Fruit fly (Drosophila melanogaster) whole organism, pupa: ENCODE data around the gene SdhD.

ENCODE experiments used
- CG10348 ChIP-seq: fragments of 200-800 bp; sonication (Bioruptor generic); IDR thresholded peaks from 2 replicates; pipeline ENCODE4 v1.3.6; 2022; ENCODE audit warnings: missing biosample characterization, missing genetic modification characterization
- CG12605 ChIP-seq: fragments of 200-800 bp; sonication (Bioruptor generic); IDR thresholded peaks from 2 replicates; pipeline ENCODE4 v1.3.6; 2022; ENCODE audit warnings: missing biosample characterization, missing genetic modification characterization
- CG14655 ChIP-seq: fragments of 200-800 bp; sonication (Bioruptor generic); optimal IDR thresholded peaks from 3 replicates; lab custom pipeline; 2017; ENCODE audit warnings: mild to moderate bottlenecking, missing biosample characterization, missing genetic modification reagents, missing genetic modification characterization
- CG17806 ChIP-seq: fragments of 200-800 bp; sonication (Bioruptor generic); optimal IDR thresholded peaks from 2 replicates; lab custom pipeline; 2018; ENCODE audit warnings: missing biosample characterization, mild to moderate bottlenecking, missing genetic modification characterization, moderate library complexity
- CG32121 ChIP-seq: fragments of 200-800 bp; sonication (Bioruptor generic); IDR thresholded peaks from 2 replicates; pipeline ENCODE4 v1.3.6; 2022; ENCODE audit warnings: missing biosample characterization, missing genetic modification characterization
- CG4496 ChIP-seq: fragments of 200-800 bp; sonication (Bioruptor generic); IDR thresholded peaks from 3 replicates; pipeline ENCODE4 v1.3.6; 2022; ENCODE audit warnings: missing biosample characterization, missing genetic modification characterization
- CG8159 ChIP-seq: fragments of 200-800 bp; sonication (Bioruptor generic); optimal IDR thresholded peaks from 3 replicates; lab custom pipeline; 2018; ENCODE audit warnings: missing biosample characterization, mild to moderate bottlenecking, missing genetic modification characterization, moderate library complexity
- CG8301 ChIP-seq: fragments of 200-800 bp; sonication (Bioruptor generic); optimal IDR thresholded peaks from 2 replicates; lab custom pipeline; 2018; ENCODE audit warnings: missing biosample characterization, mild to moderate bottlenecking, missing genetic modification characterization
- CG9948 ChIP-seq: fragments of 200-800 bp; sonication (Bioruptor generic); optimal IDR thresholded peaks from 2 replicates; lab custom pipeline; 2018; ENCODE audit warnings: missing biosample characterization, mild to moderate bottlenecking, missing genetic modification characterization, moderate library complexity
- EcR ChIP-seq: fragments of 200-800 bp; sonication (Bioruptor generic); optimal IDR thresholded peaks from 3 replicates; lab custom pipeline; 2019; ENCODE audit warnings: missing biosample characterization, missing genetic modification characterization, mild to moderate bottlenecking, moderate library complexity, missing genetic modification reagents
- Ets98B ChIP-seq: fragments of 200-800 bp; sonication (Bioruptor generic); IDR thresholded peaks from 2 replicates; pipeline ENCODE4 v1.3.6; 2022; ENCODE audit warnings: missing biosample characterization, missing genetic modification characterization
- Pif1B ChIP-seq: fragments of 200-800 bp; sonication (Bioruptor generic); optimal IDR thresholded peaks from 3 replicates; lab custom pipeline; 2016; ENCODE audit warnings: missing biosample characterization, missing genetic modification characterization
- Snoo ChIP-seq: fragments of 200-800 bp; sonication (Bioruptor generic); optimal IDR thresholded peaks from 3 replicates; lab custom pipeline; 2017; ENCODE audit warnings: missing biosample characterization, mild to moderate bottlenecking, missing genetic modification characterization, inconsistent platforms
- fd96Ca ChIP-seq: fragments of 200-800 bp; sonication (Bioruptor generic); IDR thresholded peaks from 3 replicates; pipeline ENCODE4 v1.3.6; 2022; ENCODE audit warnings: missing biosample characterization, missing genetic modification characterization
- gl ChIP-seq: fragments of 200-800 bp; sonication (Bioruptor generic); optimal IDR thresholded peaks from 2 replicates; lab custom pipeline; 2018; ENCODE audit warnings: missing biosample characterization, mild to moderate bottlenecking, missing genetic modification characterization
- rn ChIP-seq: fragments of 200-800 bp; sonication (Bioruptor generic); IDR thresholded peaks from 2 replicates; pipeline ENCODE4 v1.3.6; 2022; ENCODE audit warnings: missing biosample characterization, missing genetic modification characterization

Gene SdhD

dm6 chr3R:23709508-23710208 lies 50.7 kb downstream of the SdhD start, which contains the start of gene CG10301:
CG10301 (plus strand) TSS chr3R:23710158.
- TF ChIP-seq Snoo (tag; lab: Kevin White, UChicago) (no peak), CG12605 (GFP tag; lab: Robert Waterston, UW) (no peak), CG17806 (tag; lab: Kevin White, UChicago) (no peak), CG14655 (GFP tag; lab: Kevin White, UChicago) (no peak), gl (no peak), EcR (GFP tag; lab: Kevin White, UChicago) (no peak), fd96Ca (GFP tag; lab: Robert Waterston, UW) (no peak), CG32121 (no peak), Pif1B (GFP tag; lab: Kevin White, UChicago) (no peak), CG4496 (GFP tag; lab: Robert Waterston, UW) (no peak), CG10348 (no peak), CG8301 (no peak), CG8159 (no peak), CG9948 (tag; lab: Kevin White, UChicago) (no peak), Ets98B (GFP tag; lab: Robert Waterston, UW) (no peak), rn (GFP tag; lab: Robert Waterston, UW) (no peak)
